Fruit fly (Drosophila melanogaster): ENCODE data around the gene CG31643.

CG31643 gene

DNA sequence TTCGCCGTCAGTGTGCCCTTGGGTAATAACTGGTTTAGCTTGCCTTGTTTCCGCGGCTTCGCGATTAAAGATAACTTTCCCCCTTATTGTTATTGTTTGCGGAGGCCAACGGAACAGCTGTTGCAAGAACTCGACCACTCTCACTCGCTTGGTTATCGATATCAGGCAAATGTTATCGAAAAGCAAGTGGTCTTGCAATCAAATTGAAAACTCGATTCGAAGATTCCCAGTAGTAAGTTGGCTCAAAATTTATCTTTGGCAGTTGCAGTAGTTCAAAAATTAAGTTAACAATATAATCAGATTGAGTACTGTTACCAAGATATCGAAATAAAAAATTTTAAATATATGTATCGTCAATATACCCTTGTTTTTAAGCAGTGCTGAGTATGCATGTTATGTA is 27.9 kb downstream of the CG31643 start, which contains the start of the genes Fbw5 and CG9147 (continued):
- TF ChIP-seq CG18764 (GFP tag; optimal IDR thresholded peaks at IDR 0.05), result peak; percentile 98
- peak; percentile 99 for TF ChIP-seq CG7372 (GFP tag; IDR thresholded peaks at IDR 0.05)
- TF ChIP-seq CG14965 (GFP tag; optimal IDR thresholded peaks at IDR 0.05; ENCODE audit: borderline replicate concordance), result peak; percentile 92
- peak; percentile 100 for TF ChIP-seq CG9727 (GFP tag; optimal IDR thresholded peaks at IDR 0.05)
- no peak for TF ChIP-seq lov (optimal IDR thresholded peaks at IDR 0.05)
- TF ChIP-seq lov (GFP tag; IDR thresholded peaks at IDR 0.05), result peak; percentile 99
- peak; percentile 100 for TF ChIP-seq Ets65A (GFP tag)
- peak; percentile 100 for TF ChIP-seq CG15269 (tag; optimal IDR thresholded peaks at IDR 0.05)
- TF ChIP-seq CG10209 (GFP tag; optimal IDR thresholded peaks at IDR 0.05), result peak; percentile 100
- peak; percentile 100 for TF ChIP-seq CG2678 (tag; optimal IDR thresholded peaks at IDR 0.05)
- peak; percentile 99 for TF ChIP-seq fu2 (GFP tag; optimal IDR thresholded peaks at IDR 0.05)
- TF ChIP-seq CG7745 (tag; optimal IDR thresholded peaks at IDR 0.05), result peak; percentile 97
- TF ChIP-seq CG13624 (GFP tag; optimal IDR thresholded peaks at IDR 0.05), result peak; percentile 100
- TF ChIP-seq unc-4 (GFP tag; IDR thresholded peaks at IDR 0.05; ENCODE audit: partially characterized antibody), result peak; percentile 59
- TF ChIP-seq Hr3 (GFP tag; optimal IDR thresholded peaks at IDR 0.05), result peak; percentile 100
- peak; percentile 70 for TF ChIP-seq insv (GFP tag; optimal IDR thresholded peaks at IDR 0.05)
- TF ChIP-seq CG3281 (GFP tag; optimal IDR thresholded peaks at IDR 0.05), result peak; percentile 98
- peak; percentile 99 for TF ChIP-seq pb (GFP tag; optimal IDR thresholded peaks at IDR 0.05)
- TF ChIP-seq ERR (GFP tag; optimal IDR thresholded peaks at IDR 0.05), result peak; percentile 99
- peak; percentile 99 for TF ChIP-seq disco-r (GFP tag; optimal IDR thresholded peaks at IDR 0.05)
- TF ChIP-seq br (optimal IDR thresholded peaks at IDR 0.05), result no peak
- TF ChIP-seq wek (GFP tag; optimal IDR thresholded peaks at IDR 0.05), result peak; percentile 97
- TF ChIP-seq CG33213 (GFP tag; optimal IDR thresholded peaks at IDR 0.05), result peak; percentile 99
- TF ChIP-seq CG15073 (GFP tag; optimal IDR thresholded peaks at IDR 0.05), result peak; percentile 92
- peak; percentile 99 for TF ChIP-seq sens-2 (GFP tag; IDR thresholded peaks at IDR 0.05)
- TF ChIP-seq CG4707 (GFP tag; optimal IDR thresholded peaks at IDR 0.05), result peak; percentile 98
- peak; percentile 100 for TF ChIP-seq dmrt11E (tag; optimal IDR thresholded peaks at IDR 0.05)
- TF ChIP-seq CG11560 (tag; IDR thresholded peaks at IDR 0.05), result peak; percentile 94
- TF ChIP-seq Bteb2 (GFP tag; optimal IDR thresholded peaks at IDR 0.05), result peak; percentile 99
- peak; percentile 100 for TF ChIP-seq CG7556 (GFP tag; optimal IDR thresholded peaks at IDR 0.05)
- peak; percentile 98 for TF ChIP-seq sug (tag; optimal IDR thresholded peaks at IDR 0.05)
- TF ChIP-seq CG8944 (GFP tag; optimal IDR thresholded peaks at IDR 0.05), result peak; percentile 99
- peak; percentile 99 for TF ChIP-seq CG11398 (GFP tag; optimal IDR thresholded peaks at IDR 0.05)
- TF ChIP-seq pzg (GFP tag; optimal IDR thresholded peaks at IDR 0.05), result peak; percentile 71
- peak; percentile 100 for TF ChIP-seq HLH3B (GFP tag; IDR thresholded peaks at IDR 0.05)
- peak; percentile 70 for TF ChIP-seq bbx (GFP tag; IDR thresholded peaks at IDR 0.05; ENCODE audit: partially characterized antibody)
- peak; percentile 99 for TF ChIP-seq CG34422 (GFP tag; IDR thresholded peaks at IDR 0.05)
- peak; percentile 99 for TF ChIP-seq lab (GFP tag; optimal IDR thresholded peaks at IDR 0.05)
- TF ChIP-seq Xbp1 (GFP tag; optimal IDR thresholded peaks at IDR 0.05), result peak; percentile 100
- peak; percentile 98 for TF ChIP-seq CG1024 (GFP tag; IDR thresholded peaks at IDR 0.05)
- TF ChIP-seq hkb (optimal IDR thresholded peaks at IDR 0.05), result no peak
- peak; percentile 100 for TF ChIP-seq hkb (GFP tag; IDR thresholded peaks at IDR 0.05)
- TF ChIP-seq gt (GFP tag; IDR thresholded peaks at IDR 0.05), result peak; percentile 98
- peak; percentile 100 for TF ChIP-seq CG14050 (GFP tag; IDR thresholded peaks at IDR 0.05)
- no peak for TF ChIP-seq Trl (optimal IDR thresholded peaks at IDR 0.05)
- TF ChIP-seq Trl (GFP tag; optimal IDR thresholded peaks at IDR 0.05), result peak; percentile 100
- TF ChIP-seq Chrac-16 (GFP tag; optimal IDR thresholded peaks at IDR 0.05), result peak; percentile 100
- TF ChIP-seq cas (GFP tag; IDR thresholded peaks at IDR 0.05), result peak; percentile 99
- peak; percentile 67 for TF ChIP-seq pros (GFP tag; optimal IDR thresholded peaks at IDR 0.05)
- TF ChIP-seq cwo (GFP tag; optimal IDR thresholded peaks at IDR 0.05), result peak; percentile 97
- TF ChIP-seq TFAM (GFP tag; optimal IDR thresholded peaks at IDR 0.05), result peak; percentile 93
- peak; percentile 98 for TF ChIP-seq CG7987 (GFP tag; optimal IDR thresholded peaks at IDR 0.05)

All from whole organism, embryonic.